Worm (Caenorhabditis elegans) whole organism, L3 larva: Measurements from ENCODE around the gene K09C8.9.

ENCODE experiments used
- R02D3.7 ChIP-seq: fragments of 150-350 bp; optimal IDR thresholded peaks from 2 replicates; lab custom pipeline; 2014; ENCODE audit warnings: missing biosample characterization, missing genetic modification characterization
- ZK546.5 ChIP-seq: sonication (generic microtip); optimal IDR thresholded peaks from 2 replicates; lab custom pipeline; 2017; ENCODE audit warnings: missing biosample characterization, missing genetic modification characterization
- aly-2 ChIP-seq: fragments of 150-350 bp; optimal IDR thresholded peaks from 2 replicates; lab custom pipeline; 2014; ENCODE audit warnings: missing biosample characterization, missing genetic modification characterization
- ama-1 ChIP-seq: fragments of 150-350 bp; optimal IDR thresholded peaks from 2 replicates; lab custom pipeline; 2018
- ceh-28 ChIP-seq: fragments of 150-350 bp; optimal IDR thresholded peaks from 2 replicates; lab custom pipeline; 2014; ENCODE audit warnings: missing biosample characterization, missing genetic modification reagents, missing genetic modification characterization
- ceh-82 ChIP-seq: fragments of 150-350 bp; optimal IDR thresholded peaks from 2 replicates; lab custom pipeline; 2014; ENCODE audit warnings: missing biosample characterization, missing genetic modification characterization
- ceh-9 ChIP-seq: sonication (generic microtip); optimal IDR thresholded peaks from 2 replicates; lab custom pipeline; 2018; ENCODE audit warnings: missing biosample characterization, missing genetic modification characterization
- daf-12 ChIP-seq: fragments of 150-350 bp; optimal IDR thresholded peaks from 2 replicates; lab custom pipeline; 2014; ENCODE audit warnings: missing biosample characterization, missing genetic modification reagents, missing genetic modification characterization
- egl-5 ChIP-seq: fragments of 150-350 bp; optimal IDR thresholded peaks from 2 replicates; lab custom pipeline; 2017; ENCODE audit warnings: missing biosample characterization, missing genetic modification reagents, missing genetic modification characterization, inconsistent platforms
- elt-1 ChIP-seq: fragments of 150-350 bp; optimal IDR thresholded peaks from 2 replicates; lab custom pipeline; 2014; ENCODE audit warnings: missing biosample characterization, missing genetic modification characterization
- elt-2 ChIP-seq: sonication (generic microtip); optimal IDR thresholded peaks from 2 replicates; lab custom pipeline; 2016; ENCODE audit warnings: missing genetic modification reagents, mild to moderate bottlenecking, missing genetic modification characterization, missing compliant biosample characterization
- elt-3 ChIP-seq, 3 experiments: fragments of 150-350 bp in 1 of 3; sonication (generic microtip) in 2 of 3; optimal IDR thresholded peaks; 2 replicates in 2 of 3; 4 replicates in 1 of 3; lab custom pipeline; 2014 to 2017; ENCODE audit warnings: missing biosample characterization in 3 of 3, missing genetic modification characterization in 3 of 3
- fkh-10 ChIP-seq: sonication (generic microtip); optimal IDR thresholded peaks from 2 replicates; lab custom pipeline; 2017; ENCODE audit warnings: missing biosample characterization, missing genetic modification reagents, missing genetic modification characterization
- fkh-2 ChIP-seq: fragments of 150-350 bp; optimal IDR thresholded peaks from 2 replicates; lab custom pipeline; 2014; ENCODE audit warnings: missing biosample characterization, missing genetic modification reagents, missing genetic modification characterization
- fos-1 ChIP-seq: fragments of 150-350 bp; optimal IDR thresholded peaks from 2 replicates; lab custom pipeline; 2014; ENCODE audit warnings: missing biosample characterization, missing genetic modification characterization
- hmg-11 ChIP-seq: sonication (generic microtip); optimal IDR thresholded peaks from 2 replicates; lab custom pipeline; 2016; ENCODE audit warnings: missing genetic modification characterization, missing compliant biosample characterization
- jun-1 ChIP-seq: fragments of 150-350 bp; optimal IDR thresholded peaks from 2 replicates; lab custom pipeline; 2014; ENCODE audit warnings: missing biosample characterization, missing genetic modification reagents, missing genetic modification characterization
- lin-39 ChIP-seq: fragments of 150-350 bp; optimal IDR thresholded peaks from 2 replicates; lab custom pipeline; 2018; ENCODE audit warnings: missing biosample characterization, missing genetic modification reagents, missing genetic modification characterization
- lsy-12 ChIP-seq: sonication (generic microtip); optimal IDR thresholded peaks from 2 replicates; lab custom pipeline; 2016; ENCODE audit warnings: mild to moderate bottlenecking, missing genetic modification characterization, missing compliant biosample characterization
- mml-1 ChIP-seq: fragments of 150-350 bp; sonication (generic microtip); optimal IDR thresholded peaks from 3 replicates; lab custom pipeline; 2014; ENCODE audit warnings: missing biosample characterization, missing genetic modification characterization
- nfya-1 ChIP-seq: sonication (generic microtip); optimal IDR thresholded peaks from 2 replicates; lab custom pipeline; 2017; ENCODE audit warnings: missing genetic modification characterization, mild to moderate bottlenecking, missing compliant biosample characterization, antibody characterized with exemption, moderate library complexity; ENCODE audit not compliant: insufficient read depth
- nhr-11 ChIP-seq: fragments of 150-350 bp; optimal IDR thresholded peaks from 2 replicates; lab custom pipeline; 2014; ENCODE audit warnings: missing biosample characterization, missing genetic modification characterization
- nhr-12 ChIP-seq: fragments of 150-350 bp; optimal IDR thresholded peaks from 2 replicates; lab custom pipeline; 2014; ENCODE audit warnings: missing biosample characterization, missing genetic modification characterization
- nhr-23 ChIP-seq: fragments of 150-350 bp; optimal IDR thresholded peaks from 2 replicates; lab custom pipeline; 2014; ENCODE audit warnings: missing biosample characterization, missing genetic modification reagents, missing genetic modification characterization
- nhr-43 ChIP-seq: sonication (generic microtip); optimal IDR thresholded peaks from 2 replicates; lab custom pipeline; 2016; ENCODE audit warnings: mild to moderate bottlenecking, missing genetic modification characterization, missing compliant biosample characterization; ENCODE audit not compliant: poor library complexity, severe bottlenecking
- nhr-67 ChIP-seq: fragments of 150-350 bp; optimal IDR thresholded peaks from 2 replicates; lab custom pipeline; 2014; ENCODE audit warnings: missing biosample characterization, missing genetic modification characterization
- nhr-76 ChIP-seq: fragments of 150-350 bp; sonication (generic microtip); optimal IDR thresholded peaks from 5 replicates; lab custom pipeline; 2014; ENCODE audit warnings: missing biosample characterization, missing genetic modification characterization
- pha-4 ChIP-seq: fragments of 150-350 bp; optimal IDR thresholded peaks from 2 replicates; lab custom pipeline; 2014; ENCODE audit warnings: missing biosample characterization, missing genetic modification reagents, missing genetic modification characterization
- pqm-1 ChIP-seq: fragments of 150-350 bp; optimal IDR thresholded peaks from 2 replicates; lab custom pipeline; 2017; ENCODE audit warnings: missing biosample characterization, missing genetic modification characterization, inconsistent platforms
- sea-2 ChIP-seq: fragments of 150-350 bp; sonication (generic microtip); optimal IDR thresholded peaks from 4 replicates; lab custom pipeline; 2014; ENCODE audit warnings: missing biosample characterization, missing genetic modification reagents, missing genetic modification characterization
- tbx-2 ChIP-seq: sonication (generic microtip); optimal IDR thresholded peaks from 2 replicates; lab custom pipeline; 2016; ENCODE audit warnings: mild to moderate bottlenecking, missing genetic modification characterization, missing compliant biosample characterization
- unc-62 ChIP-seq: fragments of 150-350 bp; sonication (generic microtip); optimal IDR thresholded peaks from 4 replicates; lab custom pipeline; 2014; ENCODE audit warnings: missing biosample characterization, missing genetic modification reagents, missing genetic modification characterization
- zag-1 ChIP-seq: fragments of 150-350 bp; optimal IDR thresholded peaks from 2 replicates; lab custom pipeline; 2014; ENCODE audit warnings: missing biosample characterization, missing genetic modification characterization
- ztf-11 ChIP-seq: fragments of 150-350 bp; optimal IDR thresholded peaks from 2 replicates; lab custom pipeline; 2014; ENCODE audit warnings: missing biosample characterization, missing genetic modification characterization
- ztf-4 ChIP-seq: fragments of 150-350 bp; optimal IDR thresholded peaks from 2 replicates; lab custom pipeline; 2014; ENCODE audit warnings: missing biosample characterization, missing genetic modification characterization

The K09C8.9 gene

ce11 chrX:10990855-10991176 lies 23.2 kb upstream of the K09C8.9 start:
- TF ChIP-seq ama-1 (lab: Kevin White, UChicago) (no peak), fkh-2 (tag; lab: Kevin White, UChicago) (no peak), sea-2 (no peak), nhr-76 (tag; lab: Kevin White, UChicago) (no peak), elt-1 (tag; lab: Kevin White, UChicago) (no peak), nhr-11 (no peak), elt-3 (tag; optimal IDR thresholded peaks at IDR 0.05; lab: Kevin White, UChicago) (no peak), ceh-9 (tag; lab: Kevin White, UChicago) (no peak), fos-1 (no peak), nhr-67 (tag; lab: Kevin White, UChicago) (no peak), nhr-43 (tag; lab: Kevin White, UChicago) (no peak)

ce11 chrX:10990159-10990854 lies 22.7 kb upstream of the K09C8.9 start:
- no peak for TF ChIP-seq ZK546.5 (tag; lab: Kevin White, UChicago)
- TF ChIP-seq egl-5 (tag; lab: Kevin White, UChicago), result no peak
- TF ChIP-seq ama-1 (lab: Kevin White, UChicago), result no peak
- TF ChIP-seq ceh-82, result no peak
- TF ChIP-seq pqm-1 (tag; lab: Kevin White, UChicago), result no peak
- TF ChIP-seq nhr-23, result no peak
- TF ChIP-seq ceh-9 (tag; lab: Kevin White, UChicago), result no peak
- no peak for TF ChIP-seq nhr-76 (tag; lab: Kevin White, UChicago)
- TF ChIP-seq pha-4, result peak; percentile 31
- TF ChIP-seq elt-2 (tag; lab: Kevin White, UChicago), result peak; percentile 57
- TF ChIP-seq daf-12 (tag; lab: Kevin White, UChicago), result no peak
- no peak for TF ChIP-seq aly-2 (tag; lab: Kevin White, UChicago)
- no peak for TF ChIP-seq fkh-10 (GFP tag; lab: Kevin White, UChicago)

ce11 chrX:10989286-10989685 lies 21.7 kb upstream of the K09C8.9 start:
- TF ChIP-seq egl-5 (tag; lab: Kevin White, UChicago), result no peak
- no peak for TF ChIP-seq mml-1 (tag; lab: Kevin White, UChicago)
- TF ChIP-seq tbx-2, result no peak
- TF ChIP-seq hmg-11, result no peak
- no peak for TF ChIP-seq pqm-1 (tag; lab: Kevin White, UChicago)
- no peak for TF ChIP-seq nhr-12 (tag; lab: Kevin White, UChicago)
- TF ChIP-seq ceh-82, result no peak
- no peak for TF ChIP-seq nhr-67 (tag; lab: Kevin White, UChicago)
- no peak for TF ChIP-seq lsy-12
- TF ChIP-seq ztf-4 (tag; lab: Kevin White, UChicago), result no peak
- TF ChIP-seq unc-62 (GFP tag; lab: Kevin White, UChicago), result no peak
- TF ChIP-seq lin-39 (tag; lab: Kevin White, UChicago), result no peak
- TF ChIP-seq fos-1, result no peak
- no peak for TF ChIP-seq pha-4
- TF ChIP-seq nfya-1, result no peak
- TF ChIP-seq elt-1 (tag; lab: Kevin White, UChicago), result no peak
- TF ChIP-seq ztf-11 (tag; lab: Kevin White, UChicago), result no peak
- TF ChIP-seq elt-3 (tag; optimal IDR thresholded peaks at IDR 0.05; lab: Kevin White, UChicago), result no peak
- TF ChIP-seq R02D3.7 (tag; lab: Kevin White, UChicago), result no peak
- no peak for TF ChIP-seq nhr-43 (tag; lab: Kevin White, UChicago)

- TF ChIP-seq pha-4 (no peak), ztf-11 (tag; lab: Kevin White, UChicago) (no peak), fkh-10 (GFP tag; lab: Kevin White, UChicago) (no peak)
These were observed 14.5 kb upstream of the K09C8.9 start, which contains the start of gene ver-4 for ce11 chrX:10982051-10982450. Gene ver-4, plus strand, starts transcription at chrX:10982351.

- TF ChIP-seq elt-2 (tag; lab: Kevin White, UChicago), result no peak
- TF ChIP-seq nhr-12 (tag; lab: Kevin White, UChicago), result no peak
- no peak for TF ChIP-seq nhr-76 (tag; lab: Kevin White, UChicago)
- no peak for TF ChIP-seq jun-1 (tag; lab: Kevin White, UChicago)
- no peak for TF ChIP-seq daf-12 (tag; lab: Kevin White, UChicago)
- no peak for TF ChIP-seq zag-1 (tag; lab: Kevin White, UChicago)
- no peak for TF ChIP-seq nhr-43 (tag; lab: Kevin White, UChicago)
- TF ChIP-seq lsy-12, result no peak
- no peak for TF ChIP-seq ceh-28 (tag; lab: Kevin White, UChicago)
These were observed 13.8 kb upstream of the K09C8.9 start for ce11 chrX:10981374-10981773.
